Worm (Caenorhabditis elegans) whole organism, L1 larva: ENCODE measurements around the gene lys-6.

Experiments
- ama-1 ChIP-seq: fragments of 150-350 bp; optimal IDR thresholded peaks from 2 replicates; lab custom pipeline; 2014
- ceh-82 ChIP-seq, 3 experiments: fragments of 150-350 bp in 1 of 3; sonication (generic microtip) in 2 of 3; optimal IDR thresholded peaks; 2 replicates each; lab custom pipeline; 2014 to 2017; ENCODE audit warnings: missing biosample characterization in 3 of 3, missing genetic modification characterization in 3 of 3
- elt-3 ChIP-seq, 6 experiments: fragments of 150-350 bp in 1 of 6; sonication (generic microtip); optimal IDR thresholded peaks; 2 replicates each; lab custom pipeline; 2017 to 2018; ENCODE audit warnings: missing biosample characterization in 6 of 6, missing genetic modification characterization in 6 of 6, inconsistent platforms in 1 of 6
- lin-35 ChIP-seq, 2 experiments: fragments of 150-350 bp; optimal IDR thresholded peaks; 2 replicates each; lab custom pipeline; 2014; ENCODE audit warnings: missing biosample characterization in 2 of 2, missing genetic modification characterization in 2 of 2, missing genetic modification reagents in 2 of 2
- mdl-1 ChIP-seq, 2 experiments: fragments of 150-350 bp; optimal IDR thresholded peaks; 2 replicates each; lab custom pipeline; 2014 to 2017; ENCODE audit warnings: missing biosample characterization in 2 of 2, missing genetic modification characterization in 2 of 2, inconsistent platforms in 1 of 2
- nhr-76 ChIP-seq: sonication (generic microtip); optimal IDR thresholded peaks from 2 replicates; lab custom pipeline; 2017; ENCODE audit warnings: missing biosample characterization, missing genetic modification characterization
- nhr-84 ChIP-seq: sonication (generic microtip); optimal IDR thresholded peaks from 2 replicates; lab custom pipeline; 2017; ENCODE audit warnings: missing biosample characterization, missing genetic modification characterization
- sox-4 ChIP-seq: sonication (generic microtip); optimal IDR thresholded peaks from 2 replicates; lab custom pipeline; 2016; ENCODE audit warnings: missing genetic modification characterization, missing compliant biosample characterization
- zag-1 ChIP-seq: fragments of 150-350 bp; optimal IDR thresholded peaks from 2 replicates; lab custom pipeline; 2014; ENCODE audit warnings: missing biosample characterization, missing genetic modification characterization
- ztf-11 ChIP-seq, 2 experiments: sonication (generic microtip); optimal IDR thresholded peaks; 2 replicates each; lab custom pipeline; 2016 to 2017; ENCODE audit warnings: missing genetic modification characterization in 2 of 2, missing biosample characterization in 1 of 2, missing compliant biosample characterization in 1 of 2
- ztf-4 ChIP-seq: fragments of 150-350 bp; optimal IDR thresholded peaks from 2 replicates; lab custom pipeline; 2014; ENCODE audit warnings: missing biosample characterization, missing genetic modification characterization

DNA sequence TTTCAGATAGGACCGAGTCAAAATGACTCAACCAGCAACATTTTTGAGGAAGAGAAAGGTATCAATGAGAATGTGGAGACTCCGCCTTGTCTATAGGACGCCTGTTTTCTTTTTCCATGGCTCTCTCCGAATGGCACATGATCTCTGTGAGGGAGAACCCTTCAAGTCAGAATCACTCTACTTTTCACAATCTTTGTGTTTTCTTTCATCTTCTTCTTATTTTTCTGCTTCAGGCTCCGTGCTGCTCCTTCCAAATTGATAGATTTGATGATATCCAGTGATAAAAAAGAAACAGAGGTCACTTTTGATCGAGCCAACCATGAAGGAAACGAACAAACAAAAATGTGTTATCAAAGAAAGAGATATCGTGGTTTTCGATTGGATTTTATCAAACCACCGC is 21.3 kb upstream of the lys-6 start, which contains the start of gene ZK809.8:
- TF ChIP-seq ztf-11 (tag; optimal IDR thresholded peaks at IDR 0.05; lab: Kevin White, UChicago) = no peak
- no peak for TF ChIP-seq mdl-1 (tag; optimal IDR thresholded peaks at IDR 0.05; lab: Kevin White, UChicago)
- TF ChIP-seq nhr-84 (tag; lab: Kevin White, UChicago) = no peak
- no peak for TF ChIP-seq nhr-76 (tag; lab: Kevin White, UChicago)
- no peak for TF ChIP-seq ztf-4
- no peak for TF ChIP-seq zag-1 (tag; lab: Kevin White, UChicago)
- TF ChIP-seq ceh-82 (tag; optimal IDR thresholded peaks at IDR 0.05; lab: Kevin White, UChicago) = no peak
- no peak for TF ChIP-seq ama-1 (lab: Kevin White, UChicago)
- no peak for TF ChIP-seq lin-35 (GFP tag; optimal IDR thresholded peaks at IDR 0.05; lab: Kevin White, UChicago)
- TF ChIP-seq elt-3 (tag; optimal IDR thresholded peaks at IDR 0.05; lab: Kevin White, UChicago) = no peak
- TF ChIP-seq sox-4 (tag; lab: Kevin White, UChicago) = no peak
